Worm (Caenorhabditis elegans): ENCODE measurements around the gene H03G16.6.

The H03G16.6 gene

DNA sequence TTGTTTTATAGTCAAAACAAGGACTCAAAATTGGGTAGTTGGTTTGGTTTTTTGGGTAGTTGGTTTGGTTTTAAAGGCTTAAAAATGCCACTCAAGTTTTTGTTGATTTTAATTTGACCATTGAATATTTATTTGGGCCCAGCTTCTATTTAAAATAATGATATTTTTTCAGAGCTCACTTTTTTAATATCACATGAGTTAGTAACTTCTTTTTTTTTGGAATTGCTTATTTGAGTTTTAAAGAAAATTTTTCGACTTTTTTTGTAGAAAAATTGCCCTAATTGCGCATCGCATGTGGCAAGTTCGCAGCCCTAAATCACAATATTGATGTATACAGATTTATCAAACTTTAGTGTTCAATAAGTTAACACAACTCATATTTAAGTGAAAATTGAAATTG is 16.7 kb upstream of the H03G16.6 start:
- TF ChIP-seq mdl-1 (tag; optimal IDR thresholded peaks at IDR 0.05) (no peak), nhr-77 (tag; optimal IDR thresholded peaks at IDR 0.05) (no peak), egl-27 (tag; optimal IDR thresholded peaks at IDR 0.05) (no peak), sptf-1 (tag; optimal IDR thresholded peaks at IDR 0.05) (no peak), nhr-12 (tag; optimal IDR thresholded peaks at IDR 0.05) (no peak), tlp-1 (tag; optimal IDR thresholded peaks at IDR 0.05) (no peak), lin-14 (GFP tag; optimal IDR thresholded peaks at IDR 0.05) (no peak), dsc-1 (tag; optimal IDR thresholded peaks at IDR 0.05) (no peak), pqm-1 (tag; optimal IDR thresholded peaks at IDR 0.05) (no peak), swsn-7 (tag; optimal IDR thresholded peaks at IDR 0.05) (no peak), tbx-2 (tag; optimal IDR thresholded peaks at IDR 0.05) (no peak), egl-13 (tag; optimal IDR thresholded peaks at IDR 0.05) (no peak)

DNA sequence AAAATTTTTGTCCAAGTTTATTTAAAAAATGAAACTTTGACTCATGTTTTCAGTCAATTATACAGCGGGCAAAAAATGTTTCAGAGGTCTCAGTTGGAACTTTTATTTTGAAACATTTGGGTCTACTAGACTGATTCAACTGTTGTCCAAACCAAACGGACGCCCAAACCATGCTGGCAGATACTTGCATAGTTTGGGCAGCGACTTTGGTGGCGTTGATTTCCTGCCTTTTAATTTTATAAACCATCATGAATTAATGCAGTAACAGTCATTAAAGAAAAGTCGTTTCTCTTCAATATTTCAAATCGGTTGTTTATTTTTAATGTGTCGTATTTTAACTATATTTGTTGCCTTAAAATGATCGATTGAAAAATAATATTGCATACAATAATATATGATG is 16.2 kb upstream of the H03G16.6 start:
- TF ChIP-seq nhr-28 (tag; optimal IDR thresholded peaks at IDR 0.05) (no peak), C34B4.2 (tag; optimal IDR thresholded peaks at IDR 0.05) (no peak), nhr-11 (tag; optimal IDR thresholded peaks at IDR 0.05) (no peak), isw-1 (GFP tag; IDR thresholded peaks at IDR 0.05) (no peak), efl-1 (optimal IDR thresholded peaks at IDR 0.05) (no peak), efl-1 (GFP tag; optimal IDR thresholded peaks at IDR 0.05 in 1 of 2) (peak in 1 of 2 experiments; percentile 38), dsc-1 (tag; optimal IDR thresholded peaks at IDR 0.05) (no peak), nhr-47 (tag; optimal IDR thresholded peaks at IDR 0.05) (no peak), hlh-4 (tag; optimal IDR thresholded peaks at IDR 0.05) (no peak)

DNA sequence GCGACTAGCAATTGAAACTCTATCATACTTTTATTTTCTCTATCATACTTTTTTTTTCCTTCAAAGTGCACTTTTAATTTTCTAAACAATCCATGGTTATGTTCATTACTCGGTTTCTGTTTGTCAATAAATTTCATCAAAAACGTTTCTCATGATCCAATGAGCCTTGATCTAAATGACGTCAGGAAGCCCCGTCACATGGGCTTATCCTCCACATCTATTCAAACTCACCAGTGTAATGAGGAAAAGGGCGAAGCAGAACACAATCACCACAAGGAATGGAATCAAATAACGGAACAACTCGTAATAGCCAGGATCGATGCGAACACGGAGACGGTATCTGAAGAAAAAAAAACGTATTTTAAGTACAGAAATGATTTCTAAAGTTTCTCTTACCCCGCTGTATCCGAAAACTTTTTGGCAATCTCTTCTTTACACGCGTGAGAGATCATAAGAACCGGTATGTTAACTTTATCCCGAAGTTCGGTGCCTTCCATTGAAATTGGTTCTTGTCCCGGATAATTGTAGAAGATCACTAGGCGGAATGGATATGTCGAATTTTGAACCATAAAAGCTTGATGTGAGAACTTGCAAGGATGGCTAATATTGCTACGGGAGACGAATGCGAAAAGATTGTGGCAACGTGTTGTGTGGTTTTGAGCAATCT is 13.3 kb upstream of the H03G16.6 start:
- peak; percentile 42 for TF ChIP-seq rnt-1 (tag; optimal IDR thresholded peaks at IDR 0.05)
- TF ChIP-seq snu-23 (GFP tag; optimal IDR thresholded peaks at IDR 0.05) = peak; percentile 28
- peak in 1 of 2 experiments; percentile 12 for TF ChIP-seq lsy-2 (tag; optimal IDR thresholded peaks at IDR 0.05)
- peak; percentile 65 for TF ChIP-seq nhr-71 (tag; optimal IDR thresholded peaks at IDR 0.05)
- TF ChIP-seq zip-4 (GFP tag; optimal IDR thresholded peaks at IDR 0.05) = no peak
- TF ChIP-seq C16A3.4 (tag; optimal IDR thresholded peaks at IDR 0.05) = no peak
- TF ChIP-seq hlh-4 (tag; optimal IDR thresholded peaks at IDR 0.05) = no peak
- TF ChIP-seq ceh-90 (tag; optimal IDR thresholded peaks at IDR 0.05) = no peak
- TF ChIP-seq mef-2 (tag; optimal IDR thresholded peaks at IDR 0.05) = no peak
- TF ChIP-seq nhr-12 (tag; optimal IDR thresholded peaks at IDR 0.05) = no peak
- no peak for TF ChIP-seq grh-1 (GFP tag; IDR thresholded peaks at IDR 0.05)
- TF ChIP-seq nhr-90 (tag; optimal IDR thresholded peaks at IDR 0.05; ENCODE audit: poor library complexity) = no peak
- TF ChIP-seq irx-1 (tag; optimal IDR thresholded peaks at IDR 0.05) = no peak
- TF ChIP-seq ceh-8 (GFP tag; optimal IDR thresholded peaks at IDR 0.05) = no peak
- no peak for TF ChIP-seq aha-1 (tag; optimal IDR thresholded peaks at IDR 0.05)
- no peak for TF ChIP-seq Y116A8C.19 (tag; optimal IDR thresholded peaks at IDR 0.05; ENCODE audit: borderline replicate concordance)
- TF ChIP-seq sox-4 (tag; optimal IDR thresholded peaks at IDR 0.05) = no peak
- TF ChIP-seq hlh-17 (GFP tag; optimal IDR thresholded peaks at IDR 0.05; ENCODE audit: borderline replicate concordance) = no peak
- TF ChIP-seq pqm-1 (tag; optimal IDR thresholded peaks at IDR 0.05) = no peak
- no peak for TF ChIP-seq sup-37 (GFP tag; optimal IDR thresholded peaks at IDR 0.05)
- peak; percentile 26 for TF ChIP-seq lin-14 (GFP tag; optimal IDR thresholded peaks at IDR 0.05)
- TF ChIP-seq unc-98 (GFP tag; IDR thresholded peaks at IDR 0.05) = no peak
- TF ChIP-seq pag-3 (tag; optimal IDR thresholded peaks at IDR 0.05; ENCODE audit: borderline replicate concordance, insufficient read depth) = no peak
- TF ChIP-seq efl-1 (optimal IDR thresholded peaks at IDR 0.05) = no peak
- TF ChIP-seq efl-1 (GFP tag; optimal IDR thresholded peaks at IDR 0.05 in 1 of 2) = peak in 1 of 2 experiments; percentile 92
- no peak for TF ChIP-seq egl-13 (tag; optimal IDR thresholded peaks at IDR 0.05)
- no peak for TF ChIP-seq lin-15B (tag; optimal IDR thresholded peaks at IDR 0.05)
- TF ChIP-seq isw-1 (GFP tag; IDR thresholded peaks at IDR 0.05) = no peak
- TF ChIP-seq elt-3 (tag; optimal IDR thresholded peaks at IDR 0.05) = no peak
- TF ChIP-seq nhr-19 (GFP tag; conservative IDR thresholded peaks at IDR 0.05) = no peak
- TF ChIP-seq dpl-1 (GFP tag; optimal IDR thresholded peaks at IDR 0.05) = no peak
- no peak for TF ChIP-seq elt-2 (tag; optimal IDR thresholded peaks at IDR 0.05)
- no peak for TF ChIP-seq mab-9 (GFP tag; IDR thresholded peaks at IDR 0.05)
- no peak for TF ChIP-seq pax-3 (tag; optimal IDR thresholded peaks at IDR 0.05)
- TF ChIP-seq tbx-2 (tag; optimal IDR thresholded peaks at IDR 0.05) = no peak
- no peak for TF ChIP-seq lin-13 (GFP tag; optimal IDR thresholded peaks at IDR 0.05)
- TF ChIP-seq nhr-47 (tag; optimal IDR thresholded peaks at IDR 0.05) = no peak

Data from whole organism, L1 larva.